Fruit fly (Drosophila melanogaster) S2 (cell line): ENCODE results near the gene dsd.

ENCODE experiments used
- CG8478 ChIP-seq: fragments of >200 bp; optimal IDR thresholded peaks from 2 replicates; lab custom pipeline; 2018
- CTCF ChIP-seq, 2 experiments: fragments of >200 bp; optimal IDR thresholded peaks; 2 replicates each; lab custom pipeline; 2018

dm6 chr3R:27552710-27553109 is 54.5 kb downstream of the dsd start:
- no peak for TF ChIP-seq CTCF (optimal IDR thresholded peaks at IDR 0.05; lab: Kevin White, UChicago)
- TF ChIP-seq CG8478 (lab: Kevin White, UChicago) = no peak
